Worm (Caenorhabditis elegans) whole organism, young adult: ENCODE measurements around the gene T28B11.1.

Experiments
- B0035.1 ChIP-seq: sonication (generic microtip); optimal IDR thresholded peaks from 2 replicates; lab custom pipeline; 2016; ENCODE audit warnings: missing genetic modification characterization, mild to moderate bottlenecking, missing compliant biosample characterization, missing genotype, missing genetic modification reagents
- B0261.1 ChIP-seq: sonication (generic microtip); optimal IDR thresholded peaks from 2 replicates; lab custom pipeline; 2016; ENCODE audit warnings: mild to moderate bottlenecking, missing genetic modification characterization, moderate library complexity, missing compliant biosample characterization
- F10E7.11 ChIP-seq: sonication (generic microtip); optimal IDR thresholded peaks from 2 replicates; lab custom pipeline; 2017; ENCODE audit warnings: mild to moderate bottlenecking, missing genetic modification characterization, moderate library complexity, missing compliant biosample characterization
- F22D6.2 ChIP-seq: sonication (generic microtip); optimal IDR thresholded peaks from 2 replicates; lab custom pipeline; 2016; ENCODE audit warnings: mild to moderate bottlenecking, missing genetic modification characterization, missing compliant biosample characterization
- F23B12.7 ChIP-seq: sonication (generic microtip); optimal IDR thresholded peaks from 2 replicates; lab custom pipeline; 2017; ENCODE audit warnings: missing genetic modification characterization, mild to moderate bottlenecking, missing compliant biosample characterization, antibody characterized with exemption, moderate library complexity; ENCODE audit not compliant: insufficient read depth
- F37B4.10 ChIP-seq: fragments of 200-800 bp; sonication (Bioruptor generic); IDR thresholded peaks from 2 replicates; pipeline ENCODE4 v1.3.6; 2022; ENCODE audit warnings: missing genetic modification characterization, missing compliant biosample characterization
- F49E8.2 ChIP-seq: sonication (generic microtip); optimal IDR thresholded peaks from 3 replicates; lab custom pipeline; 2017; ENCODE audit warnings: missing genetic modification characterization, mild to moderate bottlenecking, missing compliant biosample characterization, antibody characterized with exemption, moderate library complexity; ENCODE audit not compliant: insufficient read depth
- F55B11.4 ChIP-seq: sonication (generic microtip); optimal IDR thresholded peaks from 2 replicates; lab custom pipeline; 2016; ENCODE audit warnings: missing compliant biosample characterization, missing genetic modification characterization, borderline replicate concordance; ENCODE audit not compliant: insufficient read depth
- athp-1 ChIP-seq: sonication (generic microtip); optimal IDR thresholded peaks from 2 replicates; lab custom pipeline; 2017; ENCODE audit warnings: mild to moderate bottlenecking, missing genetic modification characterization, missing compliant biosample characterization
- attf-3 ChIP-seq: fragments of 200-800 bp; sonication (Bioruptor generic); conservative IDR thresholded peaks from 2 replicates; pipeline ENCODE4 v1.3.6; 2022; ENCODE audit warnings: missing genetic modification reagents, missing genetic modification characterization, missing compliant biosample characterization
- bed-2 ChIP-seq: fragments of 200-800 bp; sonication (Bioruptor generic); IDR thresholded peaks from 2 replicates; pipeline ENCODE4 v1.3.6; 2022; ENCODE audit warnings: missing genetic modification reagents, missing genetic modification characterization, missing compliant biosample characterization
- cebp-2 ChIP-seq: fragments of 200-800 bp; sonication (Bioruptor generic); IDR thresholded peaks from 2 replicates; pipeline ENCODE4 v1.3.6; 2022; ENCODE audit warnings: missing genetic modification characterization, missing compliant biosample characterization
- ceh-58 ChIP-seq: fragments of 200-800 bp; sonication (Bioruptor generic); IDR thresholded peaks from 2 replicates; pipeline ENCODE4 v1.3.6; 2022; ENCODE audit warnings: missing genetic modification characterization, missing compliant biosample characterization
- ekl-4 ChIP-seq: fragments of 200-800 bp; sonication (Bioruptor generic); IDR thresholded peaks from 2 replicates; pipeline ENCODE4 v1.3.6; 2022; ENCODE audit warnings: missing genetic modification reagents, missing genetic modification characterization, missing compliant biosample characterization
- fkh-3 ChIP-seq: sonication (generic microtip); optimal IDR thresholded peaks from 2 replicates; lab custom pipeline; 2016; ENCODE audit warnings: mild to moderate bottlenecking, missing genetic modification characterization, missing compliant biosample characterization
- hlh-12 ChIP-seq: sonication (generic microtip); optimal IDR thresholded peaks from 2 replicates; lab custom pipeline; 2016; ENCODE audit warnings: missing genetic modification characterization, missing compliant biosample characterization
- hlh-26 ChIP-seq: fragments of 200-800 bp; sonication (Bioruptor generic); conservative IDR thresholded peaks from 2 replicates; pipeline ENCODE4 v1.3.6; 2022; ENCODE audit warnings: missing genetic modification reagents, missing genetic modification characterization, missing compliant biosample characterization
- hmg-1.2 ChIP-seq: fragments of 200-800 bp; sonication (Bioruptor generic); IDR thresholded peaks from 2 replicates; pipeline ENCODE4 v1.3.6; 2022; ENCODE audit warnings: missing genetic modification reagents, missing genetic modification characterization, missing compliant biosample characterization
- let-526 ChIP-seq: fragments of 200-800 bp; sonication (Bioruptor generic); IDR thresholded peaks from 2 replicates; pipeline ENCODE4 v1.3.6; 2022; ENCODE audit warnings: missing genetic modification reagents, missing genetic modification characterization, missing compliant biosample characterization
- let-607 ChIP-seq, 2 experiments: fragments of 200-800 bp in 1 of 2; sonication (Bioruptor generic) in 1 of 2; sonication (generic microtip) in 1 of 2; optimal IDR thresholded peaks; 2 replicates each; lab custom pipeline; 2016 to 2018; ENCODE audit warnings: mild to moderate bottlenecking in 2 of 2, missing compliant biosample characterization in 2 of 2, missing genetic modification characterization in 2 of 2, moderate library complexity in 2 of 2, missing genotype in 1 of 2
- lin-26 ChIP-seq: fragments of 200-800 bp; sonication (Bioruptor generic); IDR thresholded peaks from 2 replicates; pipeline ENCODE4 v1.3.6; 2022; ENCODE audit warnings: missing genetic modification reagents, missing genetic modification characterization, missing compliant biosample characterization
- lin-35 ChIP-seq, 3 experiments: fragments of 150-350 bp in 2 of 3; sonication (generic microtip) in 1 of 3; optimal IDR thresholded peaks; 2 replicates each; lab custom pipeline; 2014 to 2018; ENCODE audit warnings: missing biosample characterization in 3 of 3, missing genetic modification characterization in 3 of 3, missing genetic modification reagents in 3 of 3
- madf-3 ChIP-seq: fragments of 200-800 bp; sonication (Bioruptor generic); IDR thresholded peaks from 2 replicates; pipeline ENCODE4 v1.3.6; 2022; ENCODE audit warnings: missing genetic modification reagents, missing genetic modification characterization, missing compliant biosample characterization
- mcd-1 ChIP-seq: fragments of 200-800 bp; sonication (Bioruptor generic); IDR thresholded peaks from 2 replicates; pipeline ENCODE4 v1.3.6; 2022; ENCODE audit warnings: missing genetic modification reagents, missing genetic modification characterization, missing compliant biosample characterization
- mes-4 ChIP-seq: sonication (generic microtip); optimal IDR thresholded peaks from 2 replicates; lab custom pipeline; 2016; ENCODE audit warnings: missing genotype, missing genetic modification characterization, missing compliant biosample characterization
- mxl-1 ChIP-seq: sonication (generic microtip); optimal IDR thresholded peaks from 2 replicates; lab custom pipeline; 2016; ENCODE audit warnings: missing genetic modification characterization, missing compliant biosample characterization
- rec-8 ChIP-seq, 2 experiments: sonication (generic microtip); optimal IDR thresholded peaks; 2 replicates each; lab custom pipeline; 2016; ENCODE audit warnings: mild to moderate bottlenecking in 2 of 2, missing genetic modification characterization in 2 of 2, missing genetic modification reagents in 2 of 2, missing genotype in 2 of 2, missing biosample characterization in 1 of 2, missing compliant biosample characterization in 1 of 2, moderate library complexity in 1 of 2
- sdz-38 ChIP-seq: sonication (generic microtip); optimal IDR thresholded peaks from 2 replicates; lab custom pipeline; 2016; ENCODE audit warnings: missing genotype, missing genetic modification characterization, missing compliant biosample characterization
- snpc-4 ChIP-seq, 5 experiments: fragments of 150-350 bp in 1 of 5; sonication (generic microtip) in 4 of 5; optimal IDR thresholded peaks; 2 replicates each; lab custom pipeline; 2014 to 2018; ENCODE audit warnings: missing genetic modification characterization in 5 of 5, missing biosample characterization in 3 of 5, antibody characterized with exemption in 2 of 5, mild to moderate bottlenecking in 2 of 5, missing compliant biosample characterization in 2 of 5, missing genotype in 2 of 5, moderate library complexity in 2 of 5, missing genetic modification reagents in 1 of 5
- somi-1 ChIP-seq: fragments of 200-800 bp; sonication (Bioruptor generic); optimal IDR thresholded peaks from 2 replicates; lab custom pipeline; 2018; ENCODE audit warnings: mild to moderate bottlenecking, missing genetic modification characterization, missing compliant biosample characterization
- unc-62 ChIP-seq: fragments of 150-350 bp; optimal IDR thresholded peaks from 2 replicates; lab custom pipeline; 2014; ENCODE audit warnings: missing biosample characterization, missing genetic modification reagents, missing genetic modification characterization
- ztf-18 ChIP-seq: sonication (generic microtip); optimal IDR thresholded peaks from 2 replicates; lab custom pipeline; 2016; ENCODE audit warnings: missing genotype, mild to moderate bottlenecking, missing genetic modification characterization, missing compliant biosample characterization
- ztf-3 ChIP-seq: fragments of 200-800 bp; sonication (Bioruptor generic); optimal IDR thresholded peaks from 2 replicates; lab custom pipeline; 2018; ENCODE audit warnings: mild to moderate bottlenecking, missing genetic modification characterization, missing compliant biosample characterization

T28B11.1 gene

DNA sequence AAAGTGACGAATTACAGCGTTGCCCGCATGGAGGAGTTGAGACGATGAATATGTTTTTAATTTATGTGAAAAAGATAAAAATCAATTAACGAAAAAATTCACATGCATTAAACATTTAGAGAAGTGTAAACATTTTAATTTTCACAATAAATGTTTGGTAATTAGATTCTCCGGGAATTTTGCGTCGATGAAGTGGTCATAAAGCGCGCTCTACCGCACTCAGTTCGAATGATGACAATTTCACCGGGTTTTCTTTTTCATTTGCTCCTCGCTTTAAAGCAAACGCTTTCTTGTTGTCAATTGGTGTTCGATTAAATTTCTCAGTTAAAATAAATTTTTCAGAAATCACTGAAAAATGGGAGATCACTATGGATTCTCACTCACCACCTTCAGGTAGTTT lies 37.8 kb upstream of the T28B11.1 start, which contains the start of the genes D1054.1 and pas-2:
Gene D1054.1, minus strand, starts transcription at position 192 of the 400 bp plus-strand sequence.
Gene pas-2, plus strand, starts transcription at position 343 of the 400 bp plus-strand sequence.
- TF ChIP-seq F37B4.10 (GFP tag; lab: Robert Waterston, UW) = no peak
- TF ChIP-seq somi-1 = no peak
- TF ChIP-seq mcd-1 (GFP tag; lab: Robert Waterston, UW) = peak; percentile 40; the same call in 1 of the 2 replicates
- no peak for TF ChIP-seq snpc-4 (GFP tag; optimal IDR thresholded peaks at IDR 0.05; lab: Kevin White, UChicago)
- TF ChIP-seq snpc-4 (tag; optimal IDR thresholded peaks at IDR 0.05; lab: Kevin White, UChicago) = peak in 1 of 4 experiments; percentile 33
- no peak for TF ChIP-seq ekl-4 (GFP tag; lab: Robert Waterston, UW)
- no peak for TF ChIP-seq F22D6.2 (tag; lab: Kevin White, UChicago)

DNA sequence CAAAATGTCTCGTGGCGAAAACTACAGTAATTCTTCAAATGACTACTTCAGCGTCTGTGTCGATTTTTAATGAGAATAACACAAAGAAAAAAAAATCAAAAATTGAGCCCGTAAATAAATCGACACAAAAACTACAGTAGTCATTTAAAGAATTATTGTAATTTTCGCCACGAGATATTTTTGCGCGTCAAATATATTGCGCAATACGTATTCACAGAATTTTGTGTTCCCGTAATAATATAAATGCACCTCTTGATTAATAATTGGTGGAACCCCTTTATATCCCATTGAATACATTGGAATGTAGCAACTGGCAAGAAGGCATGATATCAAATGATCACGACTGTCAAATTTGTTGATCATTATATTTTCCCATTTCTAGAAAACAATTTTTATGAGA lies 36.7 kb upstream of the T28B11.1 start:
- TF ChIP-seq F23B12.7 (tag; lab: Kevin White, UChicago) (no peak), athp-1 (tag; lab: Kevin White, UChicago) (no peak), F49E8.2 (no peak), madf-3 (GFP tag; lab: Robert Waterston, UW) (no peak), B0035.1 (tag; lab: Kevin White, UChicago) (no peak), mxl-1 (tag; lab: Kevin White, UChicago) (no peak), cebp-2 (no peak), hmg-1.2 (no peak), lin-35 (GFP tag; optimal IDR thresholded peaks at IDR 0.05; lab: Kevin White, UChicago) (no peak), mes-4 (tag; lab: Kevin White, UChicago) (no peak), let-607 (tag; optimal IDR thresholded peaks at IDR 0.05; lab: Kevin White, UChicago) (no peak), let-526 (no peak), lin-26 (GFP tag; lab: Robert Waterston, UW) (no peak), ceh-58 (no peak)

DNA sequence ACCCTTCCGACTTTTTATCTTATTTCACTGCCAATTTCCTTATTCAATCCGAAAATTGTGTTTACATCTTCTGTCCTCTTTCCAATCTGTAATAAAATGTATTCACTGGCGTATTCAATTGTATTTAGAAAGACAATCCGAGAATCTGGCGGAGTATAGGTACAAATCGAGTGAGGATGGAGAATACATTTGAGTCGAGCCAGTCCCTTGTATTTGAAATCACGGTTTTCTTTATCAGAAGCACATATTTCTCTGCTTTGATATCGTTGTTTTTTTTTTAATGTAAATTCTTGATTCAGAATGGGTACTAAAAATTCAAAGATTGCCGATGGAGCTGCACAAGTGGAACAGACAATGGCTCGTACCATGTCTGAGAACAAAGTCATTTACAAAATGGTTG lies 31.8 kb upstream of the T28B11.1 start, which contains the start of gene ocr-1:
Gene ocr-1, plus strand, starts transcription at position 301 of the 400 bp plus-strand sequence.
- TF ChIP-seq F55B11.4 (tag; lab: Kevin White, UChicago) = no peak
- no peak for TF ChIP-seq bed-2 (GFP tag; lab: Robert Waterston, UW)
- TF ChIP-seq attf-3 (GFP tag; lab: Robert Waterston, UW) = no peak
- TF ChIP-seq rec-8 (tag; optimal IDR thresholded peaks at IDR 0.05; lab: Kevin White, UChicago) = no peak
- TF ChIP-seq athp-1 (tag; lab: Kevin White, UChicago) = no peak
- no peak for TF ChIP-seq F10E7.11 (tag; lab: Kevin White, UChicago)
- TF ChIP-seq ztf-18 (tag; lab: Kevin White, UChicago) = no peak
- TF ChIP-seq F23B12.7 (tag; lab: Kevin White, UChicago) = no peak
- no peak for TF ChIP-seq hlh-12 (tag; lab: Kevin White, UChicago)
- no peak for TF ChIP-seq fkh-3
- TF ChIP-seq B0261.1 (tag; lab: Kevin White, UChicago) = no peak
- no peak for TF ChIP-seq ztf-3 (GFP tag; lab: Kevin White, UChicago)
- no peak for TF ChIP-seq unc-62 (GFP tag; lab: Kevin White, UChicago)
- TF ChIP-seq hlh-26 (GFP tag; lab: Robert Waterston, UW) = no peak
- TF ChIP-seq sdz-38 (tag; lab: Kevin White, UChicago) = no peak
- TF ChIP-seq F37B4.10 (GFP tag; lab: Robert Waterston, UW) = no peak
- TF ChIP-seq, all 124 proteins: peak for 0
